Worm (Caenorhabditis elegans): ENCODE measurements around the gene sur-7.

Gene sur-7

DNA sequence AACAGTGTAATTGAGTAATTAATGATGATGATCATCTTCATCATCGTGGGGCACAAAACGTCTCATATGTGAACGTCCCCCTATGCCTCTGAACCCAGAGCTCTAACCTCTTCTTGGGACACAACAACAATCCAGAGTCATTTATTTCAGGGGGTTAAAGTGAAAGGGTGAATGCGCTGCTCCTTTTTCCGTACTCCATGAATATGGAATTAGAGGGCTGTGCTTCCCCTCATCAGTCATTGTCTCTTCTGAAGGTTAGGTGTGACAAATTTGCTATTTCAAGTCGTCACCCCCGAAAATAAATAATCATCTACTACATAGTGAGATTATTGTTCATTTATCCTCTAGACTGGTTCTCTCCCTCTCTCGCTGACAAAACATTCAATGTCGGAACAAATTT, 25.9 kb downstream of the sur-7 start:
- TF ChIP-seq nhr-23 (tag; optimal IDR thresholded peaks at IDR 0.05) (no peak), mab-5 (tag; optimal IDR thresholded peaks at IDR 0.05) (no peak), nhr-21 (tag; optimal IDR thresholded peaks at IDR 0.05) (no peak), sma-3 (GFP tag; optimal IDR thresholded peaks at IDR 0.05) (no peak), ztf-4 (tag; optimal IDR thresholded peaks at IDR 0.05) (no peak), crh-2 (tag; optimal IDR thresholded peaks at IDR 0.05) (no peak), mdl-1 (tag; optimal IDR thresholded peaks at IDR 0.05) (no peak), sem-4 (tag; optimal IDR thresholded peaks at IDR 0.05) (no peak), ceh-82 (tag; optimal IDR thresholded peaks at IDR 0.05) (no peak), lsy-2 (tag; optimal IDR thresholded peaks at IDR 0.05) (no peak), gmeb-1 (tag; optimal IDR thresholded peaks at IDR 0.05) (no peak)

DNA sequence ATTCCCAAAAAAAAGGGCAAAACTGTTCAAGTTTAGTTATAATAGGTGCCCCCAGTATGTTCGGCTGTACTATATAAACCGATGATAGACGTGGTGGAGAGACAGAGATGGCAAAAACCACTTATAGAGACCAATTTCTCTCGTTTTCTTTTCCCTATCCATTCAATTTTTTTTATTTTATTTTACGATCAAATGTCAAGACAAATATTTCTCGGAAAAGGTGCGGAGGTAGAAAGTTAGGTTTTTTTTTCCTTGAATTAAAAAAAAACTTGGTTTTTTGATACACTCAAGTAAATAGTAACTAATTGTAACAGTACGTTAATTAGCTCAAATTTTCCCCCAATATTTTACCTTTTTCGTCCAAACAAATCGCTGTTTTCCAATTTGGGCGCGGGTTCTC, 26.4 kb downstream of the sur-7 start:
- TF ChIP-seq nhr-21 (tag; optimal IDR thresholded peaks at IDR 0.05) (no peak), F13H6.1 (tag; optimal IDR thresholded peaks at IDR 0.05) (peak; percentile 25)

DNA sequence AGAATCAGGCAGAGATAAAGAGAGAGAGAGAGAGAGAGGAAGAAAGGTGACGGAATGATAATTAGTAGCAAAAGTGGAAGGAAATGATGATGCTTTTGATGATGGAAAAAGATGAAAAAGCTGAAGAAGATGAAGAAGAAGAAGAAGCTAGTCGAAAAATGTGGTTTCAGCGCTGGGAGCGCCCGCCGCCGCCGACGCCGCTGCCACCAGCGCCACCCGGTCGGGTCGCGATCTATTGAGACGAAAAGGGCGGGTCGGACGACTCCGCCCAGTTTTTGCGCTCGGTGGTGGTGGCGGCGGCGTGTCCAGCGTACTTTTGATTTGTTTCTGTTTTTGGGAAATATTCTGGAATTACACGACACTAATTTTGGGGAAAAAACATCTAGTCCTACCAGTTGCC, 27.0 kb downstream of the sur-7 start:
- TF ChIP-seq nhr-237 (tag; optimal IDR thresholded peaks at IDR 0.05) (no peak), unc-55 (GFP tag; optimal IDR thresholded peaks at IDR 0.05) (peak; percentile 29), aly-2 (tag; optimal IDR thresholded peaks at IDR 0.05) (no peak), nhr-10 (tag; optimal IDR thresholded peaks at IDR 0.05) (no peak)

DNA sequence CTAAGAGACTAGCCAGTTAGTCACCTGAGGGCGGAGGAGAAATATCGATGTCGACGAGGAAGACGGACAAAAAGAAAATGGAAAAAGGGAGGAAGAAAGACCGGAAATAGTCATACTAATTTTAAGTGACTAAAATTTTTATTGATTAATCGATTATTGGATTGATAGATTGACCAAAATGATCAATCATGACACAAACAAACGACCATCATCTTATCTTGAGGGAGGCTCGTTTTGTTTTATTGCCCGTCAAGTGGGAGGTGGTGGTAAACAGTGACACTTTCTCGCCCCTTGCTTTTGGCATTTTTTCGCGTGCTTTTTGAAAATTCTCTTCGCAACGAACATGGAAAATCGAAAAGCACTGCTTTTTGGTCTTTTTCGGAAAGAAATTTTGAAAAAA, 28.4 kb downstream of the sur-7 start:
- TF ChIP-seq zag-1 (tag; optimal IDR thresholded peaks at IDR 0.05) (no peak), fos-1 (tag; optimal IDR thresholded peaks at IDR 0.05) (peak; percentile 41), lin-11 (tag; optimal IDR thresholded peaks at IDR 0.05) (no peak), nhr-21 (tag; optimal IDR thresholded peaks at IDR 0.05) (no peak), gmeb-1 (tag; optimal IDR thresholded peaks at IDR 0.05) (peak; percentile 31), egl-27 (tag; optimal IDR thresholded peaks at IDR 0.05) (no peak), sma-9 (GFP tag; optimal IDR thresholded peaks at IDR 0.05) (no peak), sma-9 (tag; optimal IDR thresholded peaks at IDR 0.05) (no peak), sma-3 (GFP tag; optimal IDR thresholded peaks at IDR 0.05) (peak; percentile 35), sem-4 (tag; optimal IDR thresholded peaks at IDR 0.05) (no peak), nhr-237 (tag; optimal IDR thresholded peaks at IDR 0.05) (no peak), alr-1 (tag; optimal IDR thresholded peaks at IDR 0.05) (no peak), nhr-129 (tag; optimal IDR thresholded peaks at IDR 0.05) (peak; percentile 63), ZK546.5 (tag; optimal IDR thresholded peaks at IDR 0.05) (no peak), unc-39 (tag; optimal IDR thresholded peaks at IDR 0.05) (no peak), ceh-16 (tag; optimal IDR thresholded peaks at IDR 0.05) (no peak), nhr-25 (tag; optimal IDR thresholded peaks at IDR 0.05) (no peak), snpc-4 (tag; optimal IDR thresholded peaks at IDR 0.05) (no peak), nhr-23 (tag; optimal IDR thresholded peaks at IDR 0.05) (no peak), crh-2 (tag; optimal IDR thresholded peaks at IDR 0.05) (peak; percentile 38), ztf-4 (tag; optimal IDR thresholded peaks at IDR 0.05) (no peak), unc-55 (GFP tag; optimal IDR thresholded peaks at IDR 0.05) (no peak), elt-3 (tag; optimal IDR thresholded peaks at IDR 0.05) (no peak), R02D3.7 (tag; optimal IDR thresholded peaks at IDR 0.05) (no peak), lin-13 (GFP tag; optimal IDR thresholded peaks at IDR 0.05) (no peak), nhr-10 (tag; optimal IDR thresholded peaks at IDR 0.05) (no peak), mbf-1 (tag; optimal IDR thresholded peaks at IDR 0.05) (no peak), nhr-11 (tag; optimal IDR thresholded peaks at IDR 0.05) (no peak), ztf-1 (GFP tag; conservative IDR thresholded peaks at IDR 0.05) (no peak)

DNA sequence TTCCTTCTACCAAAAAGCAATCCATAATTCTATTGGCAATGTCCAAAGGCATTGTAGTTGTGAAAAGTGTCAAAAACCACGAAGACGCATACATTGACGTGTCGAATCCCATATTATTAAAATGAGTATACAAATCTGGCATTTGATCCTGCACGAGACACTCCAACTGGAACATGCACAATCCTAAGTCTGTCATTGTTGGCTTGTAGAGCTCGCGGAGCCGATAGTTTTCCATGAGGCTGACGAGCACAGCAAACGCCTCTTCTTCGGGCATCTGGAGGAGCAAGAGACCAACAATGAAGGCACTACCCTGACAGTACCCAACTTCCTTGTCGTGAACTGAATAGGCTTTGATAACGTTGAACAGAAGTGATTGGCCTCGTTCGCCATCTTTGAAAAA, 30.2 kb downstream of the sur-7 start:
- no peak for TF ChIP-seq elt-1 (tag; optimal IDR thresholded peaks at IDR 0.05)
- TF ChIP-seq peb-1 (tag; optimal IDR thresholded peaks at IDR 0.05), result no peak
- no peak for TF ChIP-seq nhr-12 (tag; optimal IDR thresholded peaks at IDR 0.05)
- TF ChIP-seq nhr-237 (tag; optimal IDR thresholded peaks at IDR 0.05), result no peak
- TF ChIP-seq F13H6.1 (tag; optimal IDR thresholded peaks at IDR 0.05), result no peak
- no peak for TF ChIP-seq Y55F3AM.14 (GFP tag; optimal IDR thresholded peaks at IDR 0.05)
- no peak for TF ChIP-seq ztf-4 (tag; optimal IDR thresholded peaks at IDR 0.05)
- no peak for TF ChIP-seq ceh-16 (tag; optimal IDR thresholded peaks at IDR 0.05)
- no peak for TF ChIP-seq nhr-25 (tag; optimal IDR thresholded peaks at IDR 0.05)
- TF ChIP-seq lin-13 (GFP tag; optimal IDR thresholded peaks at IDR 0.05), result no peak
- no peak for TF ChIP-seq R02D3.7 (tag; optimal IDR thresholded peaks at IDR 0.05)
